Fruit fly (Drosophila melanogaster) whole organism, embryonic: ENCODE data around the gene CG2961.

Source experiments
- Antp ChIP-seq: fragments of 200-800 bp; sonication (Bioruptor generic); optimal IDR thresholded peaks from 3 replicates; lab custom pipeline; 2016; ENCODE audit warnings: missing biosample characterization, missing genetic modification characterization
- Atf3 ChIP-seq: fragments of 200-800 bp; sonication (Bioruptor generic); optimal IDR thresholded peaks from 3 replicates; lab custom pipeline; 2016; ENCODE audit warnings: missing biosample characterization, missing genetic modification characterization
- Bteb2 ChIP-seq: fragments of 200-800 bp; sonication (Bioruptor generic); optimal IDR thresholded peaks from 2 replicates; lab custom pipeline; 2016; ENCODE audit warnings: missing biosample characterization, missing genetic modification characterization
- CG10462 ChIP-seq: fragments of 200-800 bp; sonication (Bioruptor generic); optimal IDR thresholded peaks from 2 replicates; lab custom pipeline; 2016; ENCODE audit warnings: missing biosample characterization, missing genetic modification characterization
- CG10654 ChIP-seq: fragments of 200-800 bp; sonication (Bioruptor generic); optimal IDR thresholded peaks from 2 replicates; lab custom pipeline; 2016; ENCODE audit warnings: missing biosample characterization, missing genetic modification characterization
- CG11560 ChIP-seq: fragments of 200-800 bp; sonication (Bioruptor generic); IDR thresholded peaks from 3 replicates; pipeline ENCODE4 v1.3.6; 2022; ENCODE audit warnings: missing biosample characterization, missing genetic modification characterization
- CG11696 ChIP-seq: fragments of 200-800 bp; sonication (Bioruptor generic); IDR thresholded peaks from 2 replicates; pipeline ENCODE4 v1.3.6; 2022; ENCODE audit warnings: missing biosample characterization, missing genetic modification characterization
- CG13123 ChIP-seq: fragments of 200-800 bp; sonication (Bioruptor generic); optimal IDR thresholded peaks from 2 replicates; lab custom pipeline; 2016; ENCODE audit warnings: missing biosample characterization, missing genetic modification characterization
- CG17328 ChIP-seq: fragments of 200-800 bp; sonication (Bioruptor generic); IDR thresholded peaks from 2 replicates; pipeline ENCODE4 v1.3.6; 2022; ENCODE audit warnings: missing biosample characterization, missing genetic modification characterization
- CG17612 ChIP-seq: fragments of 200-800 bp; sonication (Bioruptor generic); IDR thresholded peaks from 2 replicates; pipeline ENCODE4 v1.3.6; 2022; ENCODE audit warnings: missing biosample characterization, missing genetic modification characterization
- CG1832 ChIP-seq: fragments of 200-800 bp; sonication (Bioruptor generic); optimal IDR thresholded peaks from 2 replicates; lab custom pipeline; 2017; ENCODE audit warnings: missing biosample characterization, mild to moderate bottlenecking, missing genetic modification characterization, inconsistent platforms
- CG18599 ChIP-seq: fragments of 200-800 bp; sonication (Bioruptor generic); optimal IDR thresholded peaks from 3 replicates; lab custom pipeline; 2017; ENCODE audit warnings: missing biosample characterization, missing genetic modification characterization, mild to moderate bottlenecking, moderate library complexity, missing genetic modification reagents
- CG30431 ChIP-seq: fragments of 200-800 bp; sonication (Bioruptor generic); optimal IDR thresholded peaks from 2 replicates; lab custom pipeline; 2017; ENCODE audit warnings: missing biosample characterization, missing genetic modification characterization
- CG4360 ChIP-seq: fragments of 200-800 bp; sonication (Bioruptor generic); IDR thresholded peaks from 2 replicates; pipeline ENCODE4 v1.3.6; 2022; ENCODE audit warnings: missing biosample characterization, missing genetic modification characterization
- CG4404 ChIP-seq: fragments of 200-800 bp; sonication (Bioruptor generic); IDR thresholded peaks from 2 replicates; pipeline ENCODE4 v1.3.6; 2022; ENCODE audit warnings: missing biosample characterization, missing genetic modification characterization
- CG4854 ChIP-seq: fragments of 200-800 bp; sonication (Bioruptor generic); optimal IDR thresholded peaks from 2 replicates; lab custom pipeline; 2016; ENCODE audit warnings: missing biosample characterization, missing genetic modification characterization, inconsistent platforms
- CG6854 ChIP-seq: fragments of 200-800 bp; sonication (Bioruptor generic); optimal IDR thresholded peaks from 3 replicates; lab custom pipeline; 2017; ENCODE audit warnings: missing biosample characterization, mild to moderate bottlenecking, missing genetic modification characterization
- CG8388 ChIP-seq: fragments of 200-800 bp; sonication (Bioruptor generic); optimal IDR thresholded peaks from 2 replicates; lab custom pipeline; 2019; ENCODE audit warnings: missing biosample characterization, mild to moderate bottlenecking, missing genetic modification characterization, moderate library complexity
- CG9215 ChIP-seq: fragments of 200-800 bp; sonication (Bioruptor generic); IDR thresholded peaks from 2 replicates; pipeline ENCODE4 v1.3.6; 2022; ENCODE audit warnings: missing biosample characterization, missing genetic modification characterization
- CG9437 ChIP-seq: fragments of 200-800 bp; sonication (Bioruptor generic); optimal IDR thresholded peaks from 2 replicates; lab custom pipeline; 2018; ENCODE audit warnings: missing biosample characterization, mild to moderate bottlenecking, missing genetic modification characterization
- Doc2 ChIP-seq: fragments of 200-800 bp; sonication (Bioruptor generic); IDR thresholded peaks from 2 replicates; pipeline ENCODE4 v1.3.6; 2022; ENCODE audit warnings: missing biosample characterization, missing genetic modification characterization
- Doc3 ChIP-seq: fragments of 200-800 bp; sonication (Bioruptor generic); IDR thresholded peaks from 3 replicates; pipeline ENCODE4 v1.3.6; 2022; ENCODE audit warnings: missing biosample characterization, missing genetic modification characterization; ENCODE audit not compliant: partially characterized antibody
- E2f1 ChIP-seq: fragments of 200-800 bp; sonication (Bioruptor generic); IDR thresholded peaks from 2 replicates; pipeline ENCODE4 v1.3.6; 2022; ENCODE audit warnings: missing biosample characterization, missing genetic modification characterization
- Ets65A ChIP-seq: fragments of 200-800 bp; sonication (Bioruptor generic); peaks from one replicate; lab custom pipeline; 2016; ENCODE audit warnings: missing biosample characterization, missing genetic modification characterization
- Hmx ChIP-seq: fragments of 200-800 bp; sonication (Bioruptor generic); optimal IDR thresholded peaks from 2 replicates; lab custom pipeline; 2016; ENCODE audit warnings: missing biosample characterization, missing genetic modification characterization
- Meics ChIP-seq: fragments of 200-800 bp; sonication (Bioruptor generic); optimal IDR thresholded peaks from 2 replicates; lab custom pipeline; 2017; ENCODE audit warnings: missing biosample characterization, mild to moderate bottlenecking, missing genetic modification characterization
- Mrtf ChIP-seq: fragments of 200-800 bp; sonication (Bioruptor generic); IDR thresholded peaks from 3 replicates; pipeline ENCODE4 v1.3.6; 2022; ENCODE audit warnings: missing biosample characterization, missing genetic modification characterization
- Oaz ChIP-seq: fragments of 200-800 bp; sonication (Bioruptor generic); IDR thresholded peaks from 2 replicates; pipeline ENCODE4 v1.3.6; 2022; ENCODE audit warnings: missing biosample characterization, missing genetic modification characterization
- Ravus ChIP-seq: fragments of 200-800 bp; sonication (Bioruptor generic); IDR thresholded peaks from 2 replicates; pipeline ENCODE4 v1.3.6; 2022; ENCODE audit warnings: missing biosample characterization, missing genetic modification characterization
- Scr ChIP-seq: fragments of 200-800 bp; sonication (Bioruptor generic); IDR thresholded peaks from 2 replicates; pipeline ENCODE4 v1.3.6; 2022; ENCODE audit warnings: missing biosample characterization, missing genetic modification characterization; ENCODE audit not compliant: partially characterized antibody
- Sox100B ChIP-seq: fragments of 200-800 bp; sonication (Bioruptor generic); optimal IDR thresholded peaks from 3 replicates; lab custom pipeline; 2018; ENCODE audit warnings: missing biosample characterization, mild to moderate bottlenecking, missing genetic modification characterization
- Spps ChIP-seq: fragments of 200-800 bp; sonication (Bioruptor generic); optimal IDR thresholded peaks from 2 replicates; lab custom pipeline; 2018; ENCODE audit warnings: missing biosample characterization, mild to moderate bottlenecking, missing genetic modification characterization
- cato ChIP-seq: fragments of 200-800 bp; sonication (Bioruptor generic); optimal IDR thresholded peaks from 2 replicates; lab custom pipeline; 2016; ENCODE audit warnings: missing biosample characterization, missing genetic modification characterization, borderline replicate concordance
- ci ChIP-seq: fragments of 200-800 bp; sonication (Bioruptor generic); IDR thresholded peaks from 3 replicates; pipeline ENCODE4 v1.3.6; 2022; ENCODE audit warnings: missing biosample characterization, missing genetic modification characterization
- dimm ChIP-seq: fragments of 200-800 bp; sonication (Bioruptor generic); IDR thresholded peaks from 2 replicates; pipeline ENCODE4 v1.3.6; 2022; ENCODE audit warnings: missing biosample characterization, missing genetic modification characterization
- emc ChIP-seq: fragments of 200-800 bp; sonication (Bioruptor generic); optimal IDR thresholded peaks from 2 replicates; lab custom pipeline; 2016; ENCODE audit warnings: missing biosample characterization, missing genetic modification characterization
- ham ChIP-seq: fragments of 200-800 bp; sonication (Bioruptor generic); IDR thresholded peaks from 2 replicates; pipeline ENCODE4 v1.3.6; 2022; ENCODE audit warnings: missing biosample characterization, missing genetic modification characterization
- hkb ChIP-seq, 2 experiments: fragments of 200-800 bp in 1 of 2; fragments of >200 bp in 1 of 2; sonication (Bioruptor generic) in 1 of 2; IDR thresholded peaks in 1 of 2; optimal IDR thresholded peaks in 1 of 2; 2 replicates each; pipeline versions ENCODE4 v1.3.6 to Lab custom; 2017 to 2022; ENCODE audit warnings: missing biosample characterization in 1 of 2, missing genetic modification characterization in 1 of 2
- insv ChIP-seq, 2 experiments: fragments of 200-800 bp; sonication (Bioruptor generic); optimal IDR thresholded peaks; 3 replicates each; lab custom pipeline; 2016 to 2018; ENCODE audit warnings: missing biosample characterization in 2 of 2, missing genetic modification characterization in 2 of 2
- kay ChIP-seq: fragments of 200-800 bp; sonication (Bioruptor generic); optimal IDR thresholded peaks from 2 replicates; lab custom pipeline; 2016; ENCODE audit warnings: missing biosample characterization, missing genetic modification characterization
- lbe ChIP-seq: fragments of 200-800 bp; sonication (Bioruptor generic); optimal IDR thresholded peaks from 2 replicates; lab custom pipeline; 2016; ENCODE audit warnings: missing biosample characterization, mild to moderate bottlenecking, missing genetic modification characterization
- lilli ChIP-seq: fragments of 200-800 bp; sonication (Bioruptor generic); optimal IDR thresholded peaks from 3 replicates; lab custom pipeline; 2016; ENCODE audit warnings: missing biosample characterization, missing genetic modification characterization
- mam ChIP-seq: fragments of 200-800 bp; sonication (Bioruptor generic); optimal IDR thresholded peaks from 3 replicates; lab custom pipeline; 2016; ENCODE audit warnings: missing biosample characterization, missing genetic modification characterization
- org-1 ChIP-seq: fragments of 200-800 bp; sonication (Bioruptor generic); optimal IDR thresholded peaks from 2 replicates; lab custom pipeline; 2017; ENCODE audit warnings: missing biosample characterization, missing genetic modification characterization
- phol ChIP-seq: fragments of 200-800 bp; sonication (Bioruptor generic); optimal IDR thresholded peaks from 3 replicates; lab custom pipeline; 2018; ENCODE audit warnings: missing biosample characterization, mild to moderate bottlenecking, missing genetic modification characterization, moderate library complexity
- pros ChIP-seq: fragments of 200-800 bp; sonication (Bioruptor generic); optimal IDR thresholded peaks from 3 replicates; lab custom pipeline; 2019; ENCODE audit warnings: missing biosample characterization, mild to moderate bottlenecking, missing genetic modification characterization, moderate library complexity
- row ChIP-seq: fragments of 200-800 bp; sonication (Bioruptor generic); IDR thresholded peaks from 3 replicates; pipeline ENCODE4 v1.3.6; 2022; ENCODE audit warnings: missing biosample characterization, missing genetic modification characterization
- seq ChIP-seq: fragments of 200-800 bp; sonication (Bioruptor generic); IDR thresholded peaks from 2 replicates; pipeline ENCODE4 v1.3.6; 2022; ENCODE audit warnings: missing biosample characterization, missing genetic modification characterization
- sob ChIP-seq: fragments of 200-800 bp; sonication (Bioruptor generic); IDR thresholded peaks from 2 replicates; pipeline ENCODE4 v1.3.6; 2022; ENCODE audit warnings: missing biosample characterization, missing genetic modification characterization
- stwl ChIP-seq: fragments of 200-800 bp; sonication (Bioruptor generic); optimal IDR thresholded peaks from 3 replicates; lab custom pipeline; 2018; ENCODE audit warnings: missing biosample characterization, mild to moderate bottlenecking, missing genetic modification characterization, moderate library complexity
- wor ChIP-seq: fragments of 200-800 bp; sonication (Bioruptor generic); IDR thresholded peaks from 2 replicates; pipeline ENCODE4 v1.3.6; 2022; ENCODE audit warnings: missing biosample characterization, missing genetic modification characterization
- zfh2 ChIP-seq: fragments of 200-800 bp; sonication (Bioruptor generic); optimal IDR thresholded peaks from 2 replicates; lab custom pipeline; 2016; ENCODE audit warnings: missing biosample characterization, missing genetic modification characterization

CG2961 gene

dm6 chrX:10233065-10233464 lies at the start of gene CG2961 (continued):
- TF ChIP-seq zfh2 (no peak), Hmx (no peak), CG9437 (no peak), CG10462 (GFP tag; lab: Kevin White, UChicago) (no peak), CG4404 (GFP tag; lab: Robert Waterston, UW) (no peak), emc (GFP tag; lab: Kevin White, UChicago) (no peak), stwl (no peak), seq (GFP tag; lab: Robert Waterston, UW) (0 out of 2 replicates have a peak, but pooled peaks have one; percentile 42), Sox100B (GFP tag; lab: Kevin White, UChicago) (peak; percentile 43), phol (tag; lab: Kevin White, UChicago) (peak; percentile 43), hkb (optimal IDR thresholded peaks at IDR 0.05; lab: Kevin White, UChicago) (no peak), hkb (GFP tag; IDR thresholded peaks at IDR 0.05; lab: Robert Waterston, UW) (no peak), pros (GFP tag; lab: Kevin White, UChicago) (peak; percentile 13), ci (GFP tag; lab: Robert Waterston, UW) (no peak), org-1 (GFP tag; lab: Kevin White, UChicago) (no peak), CG18599 (no peak), insv (GFP tag; optimal IDR thresholded peaks at IDR 0.05; lab: Kevin White, UChicago) (no peak), mam (GFP tag; lab: Kevin White, UChicago) (no peak), CG17328 (GFP tag; lab: Robert Waterston, UW) (0 out of 2 replicates have a peak, but pooled peaks have one; percentile 8), CG11696 (GFP tag; lab: Robert Waterston, UW) (no peak), CG4854 (GFP tag; lab: Kevin White, UChicago) (no peak), Antp (GFP tag; lab: Kevin White, UChicago) (no peak), Doc2 (GFP tag; lab: Robert Waterston, UW) (no peak), lbe (GFP tag; lab: Kevin White, UChicago) (no peak), Ravus (no peak), CG17612 (GFP tag; lab: Robert Waterston, UW) (peak; percentile 26; the same call in 1 of the 2 replicates), Meics (GFP tag; lab: Kevin White, UChicago) (no peak), lilli (GFP tag; lab: Kevin White, UChicago) (no peak), row (GFP tag; lab: Robert Waterston, UW) (peak; percentile 57), E2f1 (GFP tag; lab: Robert Waterston, UW) (no peak), sob (GFP tag; lab: Robert Waterston, UW) (no peak), ham (GFP tag; lab: Robert Waterston, UW) (no peak), kay (GFP tag; lab: Kevin White, UChicago) (no peak), Doc3 (GFP tag; lab: Robert Waterston, UW) (no peak), Bteb2 (no peak), wor (no peak), CG13123 (GFP tag; lab: Kevin White, UChicago) (no peak), Ets65A (GFP tag; lab: Kevin White, UChicago) (peak; percentile 65), CG8388 (GFP tag; lab: Kevin White, UChicago) (peak; percentile 1), cato (GFP tag; lab: Kevin White, UChicago) (no peak), CG10654 (no peak), Atf3 (GFP tag; lab: Kevin White, UChicago) (no peak), Mrtf (GFP tag; lab: Robert Waterston, UW) (0 out of 3 replicates have a peak, but pooled peaks have one; percentile 25), CG4360 (no peak), Spps (no peak), dimm (no peak), Scr (GFP tag; lab: Robert Waterston, UW) (no peak), CG11560 (tag; lab: Robert Waterston, UW) (no peak), CG30431 (GFP tag; lab: Kevin White, UChicago) (no peak), CG9215 (GFP tag; lab: Robert Waterston, UW) (no peak), Oaz (GFP tag; lab: Robert Waterston, UW) (peak; percentile 38; the same call in 1 of the 2 replicates), CG1832 (GFP tag; lab: Kevin White, UChicago) (no peak), CG6854 (GFP tag; lab: Kevin White, UChicago) (no peak)
